Worm (Caenorhabditis elegans) whole organism, late embryonic: ENCODE results near the gene nhr-146.

ENCODE experiments used
- C08G9.2 ChIP-seq: sonication (generic microtip); optimal IDR thresholded peaks from 2 replicates; lab custom pipeline; 2016; ENCODE audit warnings: mild to moderate bottlenecking, missing genetic modification characterization, moderate library complexity, missing compliant biosample characterization
- ama-1 ChIP-seq: fragments of 150-350 bp; optimal IDR thresholded peaks from 2 replicates; lab custom pipeline; 2014
- ceh-24 ChIP-seq: sonication (generic microtip); optimal IDR thresholded peaks from 2 replicates; lab custom pipeline; 2016; ENCODE audit warnings: mild to moderate bottlenecking, missing genetic modification characterization, missing compliant biosample characterization
- elt-2 ChIP-seq: sonication (generic microtip); optimal IDR thresholded peaks from 2 replicates; lab custom pipeline; 2016; ENCODE audit warnings: missing genetic modification reagents, missing genetic modification characterization, missing compliant biosample characterization
- fkh-10 ChIP-seq: fragments of 150-350 bp; optimal IDR thresholded peaks from 2 replicates; lab custom pipeline; 2014; ENCODE audit warnings: missing biosample characterization, missing genetic modification reagents, missing genetic modification characterization
- hlh-8 ChIP-seq: sonication (generic microtip); optimal IDR thresholded peaks from 2 replicates; lab custom pipeline; 2016; ENCODE audit warnings: missing genotype, missing genetic modification characterization, missing compliant biosample characterization
- madf-2 ChIP-seq: sonication (generic microtip); optimal IDR thresholded peaks from 2 replicates; lab custom pipeline; 2017; ENCODE audit warnings: missing genetic modification characterization, missing compliant biosample characterization
- nhr-11 ChIP-seq: fragments of 150-350 bp; optimal IDR thresholded peaks from 2 replicates; lab custom pipeline; 2014; ENCODE audit warnings: missing biosample characterization, missing genetic modification characterization
- rnt-1 ChIP-seq: sonication (generic microtip); optimal IDR thresholded peaks from 2 replicates; lab custom pipeline; 2016; ENCODE audit warnings: missing genetic modification characterization, missing compliant biosample characterization
- tbx-7 ChIP-seq: sonication (generic microtip); optimal IDR thresholded peaks from 2 replicates; lab custom pipeline; 2016; ENCODE audit warnings: missing genotype, missing genetic modification characterization, missing compliant biosample characterization
- ttx-3 ChIP-seq: sonication (generic microtip); optimal IDR thresholded peaks from 2 replicates; lab custom pipeline; 2016; ENCODE audit warnings: missing genetic modification reagents, missing genetic modification characterization, missing compliant biosample characterization
- ztf-16 ChIP-seq: sonication (generic microtip); optimal IDR thresholded peaks from 2 replicates; lab custom pipeline; 2017; ENCODE audit warnings: missing genetic modification characterization, missing compliant biosample characterization

DNA sequence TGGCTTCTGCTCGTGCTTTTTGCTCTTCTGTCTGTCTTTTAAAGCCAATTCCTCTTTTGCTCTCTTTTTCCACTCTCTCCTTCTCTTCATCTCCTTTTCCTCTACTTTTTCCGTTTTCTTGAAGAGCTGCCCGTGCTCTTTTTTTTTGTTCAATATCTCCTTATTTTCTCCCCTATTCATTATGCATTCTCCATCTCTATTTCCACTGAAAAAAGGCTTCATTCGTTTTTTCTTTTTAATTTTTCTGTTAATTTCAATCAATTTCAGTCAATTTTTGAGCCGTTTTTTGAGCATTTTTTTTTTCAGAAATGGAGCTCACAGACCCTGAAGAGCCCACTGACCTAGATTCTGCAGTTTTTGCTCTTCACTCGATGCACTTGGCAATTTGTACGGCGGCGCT, 45.8 kb downstream of the nhr-146 start, which contains the start of gene Y41D4B.1:
- TF ChIP-seq hlh-8 (no peak), elt-2 (no peak), ttx-3 (no peak), tbx-7 (tag; lab: Kevin White, UChicago) (no peak), nhr-11 (tag; lab: Kevin White, UChicago) (no peak), ceh-24 (no peak), rnt-1 (no peak), ama-1 (no peak), fkh-10 (no peak), C08G9.2 (tag; lab: Kevin White, UChicago) (no peak), madf-2 (tag; lab: Kevin White, UChicago) (no peak), ztf-16 (no peak)
